Worm (Caenorhabditis elegans) whole organism, young adult: ENCODE measurements around the gene anmt-2.

Experiments
- B0019.2 ChIP-seq: fragments of 200-800 bp; sonication (Bioruptor generic); conservative IDR thresholded peaks from 2 replicates; pipeline ENCODE4 v1.3.6; 2022; ENCODE audit warnings: missing genetic modification reagents, missing genetic modification characterization, missing compliant biosample characterization
- B0336.3 ChIP-seq: fragments of 200-800 bp; sonication (Bioruptor generic); IDR thresholded peaks from 2 replicates; pipeline ENCODE4 v1.3.6; 2022; ENCODE audit warnings: missing genetic modification characterization, missing compliant biosample characterization
- D2030.7 ChIP-seq: fragments of 200-800 bp; sonication (Bioruptor generic); IDR thresholded peaks from 2 replicates; pipeline ENCODE4 v1.3.6; 2022; ENCODE audit warnings: missing genetic modification reagents, missing genetic modification characterization, missing compliant biosample characterization
- F22D6.2 ChIP-seq: sonication (generic microtip); optimal IDR thresholded peaks from 2 replicates; lab custom pipeline; 2016; ENCODE audit warnings: mild to moderate bottlenecking, missing genetic modification characterization, missing compliant biosample characterization
- F33H1.4 ChIP-seq: fragments of 200-800 bp; sonication (Bioruptor generic); IDR thresholded peaks from 2 replicates; pipeline ENCODE4 v1.3.6; 2022; ENCODE audit warnings: missing genetic modification reagents, missing genetic modification characterization, missing compliant biosample characterization
- Y79H2A.3 ChIP-seq: fragments of 200-800 bp; sonication (Bioruptor generic); conservative IDR thresholded peaks from 2 replicates; pipeline ENCODE4 v1.3.6; 2022; ENCODE audit warnings: missing genetic modification reagents, missing genetic modification characterization, missing compliant biosample characterization
- akir-1 ChIP-seq: fragments of 200-800 bp; sonication (Bioruptor generic); optimal IDR thresholded peaks from 2 replicates; lab custom pipeline; 2018; ENCODE audit warnings: mild to moderate bottlenecking, missing genetic modification characterization, moderate library complexity, missing compliant biosample characterization
- ama-1 ChIP-seq, 3 experiments: fragments of 150-350 bp in 1 of 3; sonication (generic microtip) in 2 of 3; optimal IDR thresholded peaks; 2 replicates each; lab custom pipeline; 2014 to 2018; ENCODE audit warnings: missing biosample characterization in 2 of 3, missing genetic modification characterization in 2 of 3, missing genetic modification reagents in 2 of 3
- aptf-2 ChIP-seq: fragments of 200-800 bp; sonication (Bioruptor generic); conservative IDR thresholded peaks from 2 replicates; pipeline ENCODE4 v1.3.6; 2022; ENCODE audit warnings: missing genetic modification reagents, missing genetic modification characterization, missing compliant biosample characterization
- atf-7 ChIP-seq: sonication (generic microtip); optimal IDR thresholded peaks from 2 replicates; lab custom pipeline; 2017; ENCODE audit warnings: mild to moderate bottlenecking, missing genetic modification characterization, missing compliant biosample characterization
- bed-1 ChIP-seq: fragments of 200-800 bp; sonication (Bioruptor generic); IDR thresholded peaks from 2 replicates; pipeline ENCODE4 v1.3.6; 2022; ENCODE audit warnings: missing genetic modification reagents, missing genetic modification characterization, missing compliant biosample characterization
- cebp-1 ChIP-seq, 2 experiments: fragments of 200-800 bp in 1 of 2; sonication (Bioruptor generic) in 1 of 2; sonication (generic microtip) in 1 of 2; IDR thresholded peaks in 1 of 2; optimal IDR thresholded peaks in 1 of 2; 2 replicates each; pipeline versions ENCODE4 v1.3.6 to Lab custom; 2017 to 2022; ENCODE audit warnings: missing compliant biosample characterization in 2 of 2, missing genetic modification characterization in 2 of 2, mild to moderate bottlenecking in 1 of 2, missing genetic modification reagents in 1 of 2, moderate library complexity in 1 of 2
- ceh-27 ChIP-seq: fragments of 200-800 bp; sonication (Bioruptor generic); optimal IDR thresholded peaks from 2 replicates; lab custom pipeline; 2018; ENCODE audit warnings: mild to moderate bottlenecking, missing genetic modification characterization, moderate library complexity, missing compliant biosample characterization
- ceh-40 ChIP-seq: fragments of 200-800 bp; sonication (Bioruptor generic); IDR thresholded peaks from 2 replicates; pipeline ENCODE4 v1.3.6; 2022; ENCODE audit warnings: missing genetic modification characterization, missing compliant biosample characterization
- ceh-58 ChIP-seq: fragments of 200-800 bp; sonication (Bioruptor generic); IDR thresholded peaks from 2 replicates; pipeline ENCODE4 v1.3.6; 2022; ENCODE audit warnings: missing genetic modification characterization, missing compliant biosample characterization
- chd-7 ChIP-seq: sonication (generic microtip); optimal IDR thresholded peaks from 2 replicates; lab custom pipeline; 2016; ENCODE audit warnings: mild to moderate bottlenecking, missing genetic modification characterization, moderate library complexity, missing compliant biosample characterization
- die-1 ChIP-seq: sonication (generic microtip); optimal IDR thresholded peaks from 2 replicates; lab custom pipeline; 2016; ENCODE audit warnings: missing genotype, mild to moderate bottlenecking, missing genetic modification characterization, missing compliant biosample characterization
- egl-18 ChIP-seq: fragments of 200-800 bp; sonication (Bioruptor generic); IDR thresholded peaks from 2 replicates; pipeline ENCODE4 v1.3.6; 2022; ENCODE audit warnings: missing genetic modification reagents, missing genetic modification characterization, missing compliant biosample characterization
- egl-44 ChIP-seq: fragments of 200-800 bp; sonication (Bioruptor generic); IDR thresholded peaks from 2 replicates; pipeline ENCODE4 v1.3.6; 2022; ENCODE audit warnings: missing genetic modification reagents, missing genetic modification characterization, missing compliant biosample characterization
- egrh-3 ChIP-seq: fragments of 200-800 bp; sonication (Bioruptor generic); IDR thresholded peaks from 2 replicates; pipeline ENCODE4 v1.3.6; 2022; ENCODE audit warnings: missing genetic modification reagents, missing genetic modification characterization, missing compliant biosample characterization
- fkh-3 ChIP-seq: sonication (generic microtip); optimal IDR thresholded peaks from 2 replicates; lab custom pipeline; 2016; ENCODE audit warnings: mild to moderate bottlenecking, missing genetic modification characterization, missing compliant biosample characterization
- him-1 ChIP-seq: sonication (generic microtip); optimal IDR thresholded peaks from 2 replicates; lab custom pipeline; 2016; ENCODE audit warnings: missing genotype, missing genetic modification reagents, missing genetic modification characterization, missing compliant biosample characterization
- lir-1 ChIP-seq: fragments of 200-800 bp; sonication (Bioruptor generic); conservative IDR thresholded peaks from 2 replicates; pipeline ENCODE4 v1.3.6; 2022; ENCODE audit warnings: missing genetic modification reagents, missing genetic modification characterization, missing compliant biosample characterization
- madf-6 ChIP-seq: fragments of 200-800 bp; sonication (Bioruptor generic); IDR thresholded peaks from 2 replicates; pipeline ENCODE4 v1.3.6; 2022; ENCODE audit warnings: missing genetic modification reagents, missing genetic modification characterization, missing compliant biosample characterization
- mcd-1 ChIP-seq: fragments of 200-800 bp; sonication (Bioruptor generic); IDR thresholded peaks from 2 replicates; pipeline ENCODE4 v1.3.6; 2022; ENCODE audit warnings: missing genetic modification reagents, missing genetic modification characterization, missing compliant biosample characterization
- mel-28 ChIP-seq: sonication (generic microtip); optimal IDR thresholded peaks from 2 replicates; lab custom pipeline; 2016; ENCODE audit warnings: borderline replicate concordance, mild to moderate bottlenecking, missing genetic modification characterization, missing compliant biosample characterization
- nfya-2 ChIP-seq: fragments of 200-800 bp; sonication (Bioruptor generic); IDR thresholded peaks from 2 replicates; pipeline ENCODE4 v1.3.6; 2022; ENCODE audit warnings: missing genetic modification reagents, missing genetic modification characterization, missing compliant biosample characterization
- nhr-27 ChIP-seq: fragments of 200-800 bp; sonication (Bioruptor generic); optimal IDR thresholded peaks from 2 replicates; lab custom pipeline; 2018; ENCODE audit warnings: mild to moderate bottlenecking, missing genetic modification characterization, moderate library complexity, missing compliant biosample characterization
- pha-4 ChIP-seq: fragments of 150-350 bp; sonication (generic microtip); optimal IDR thresholded peaks from 2 replicates; lab custom pipeline; 2014; ENCODE audit warnings: missing biosample characterization, missing genetic modification reagents, missing genetic modification characterization
- repo-1 ChIP-seq: sonication (generic microtip); optimal IDR thresholded peaks from 2 replicates; lab custom pipeline; 2017; ENCODE audit warnings: mild to moderate bottlenecking, missing genetic modification characterization, missing compliant biosample characterization
- sdz-38 ChIP-seq: sonication (generic microtip); optimal IDR thresholded peaks from 2 replicates; lab custom pipeline; 2016; ENCODE audit warnings: missing genotype, missing genetic modification characterization, missing compliant biosample characterization
- snpc-1.3 ChIP-seq: sonication (generic microtip); optimal IDR thresholded peaks from 2 replicates; lab custom pipeline; 2017; ENCODE audit warnings: missing genetic modification characterization, mild to moderate bottlenecking, missing compliant biosample characterization, antibody characterized with exemption, moderate library complexity, missing genotype, missing genetic modification reagents; ENCODE audit not compliant: insufficient read depth
- snpc-4 ChIP-seq, 5 experiments: fragments of 150-350 bp in 1 of 5; sonication (generic microtip) in 4 of 5; optimal IDR thresholded peaks; 2 replicates each; lab custom pipeline; 2014 to 2018; ENCODE audit warnings: missing genetic modification characterization in 5 of 5, missing biosample characterization in 3 of 5, antibody characterized with exemption in 2 of 5, mild to moderate bottlenecking in 2 of 5, missing compliant biosample characterization in 2 of 5, missing genotype in 2 of 5, moderate library complexity in 2 of 5, missing genetic modification reagents in 1 of 5
- somi-1 ChIP-seq: fragments of 200-800 bp; sonication (Bioruptor generic); optimal IDR thresholded peaks from 2 replicates; lab custom pipeline; 2018; ENCODE audit warnings: mild to moderate bottlenecking, missing genetic modification characterization, missing compliant biosample characterization
- zfh-2 ChIP-seq: fragments of 200-800 bp; sonication (Bioruptor generic); conservative IDR thresholded peaks from 2 replicates; pipeline ENCODE4 v1.3.6; 2022; ENCODE audit warnings: missing genetic modification reagents, missing genetic modification characterization, missing compliant biosample characterization

anmt-2 gene

DNA sequence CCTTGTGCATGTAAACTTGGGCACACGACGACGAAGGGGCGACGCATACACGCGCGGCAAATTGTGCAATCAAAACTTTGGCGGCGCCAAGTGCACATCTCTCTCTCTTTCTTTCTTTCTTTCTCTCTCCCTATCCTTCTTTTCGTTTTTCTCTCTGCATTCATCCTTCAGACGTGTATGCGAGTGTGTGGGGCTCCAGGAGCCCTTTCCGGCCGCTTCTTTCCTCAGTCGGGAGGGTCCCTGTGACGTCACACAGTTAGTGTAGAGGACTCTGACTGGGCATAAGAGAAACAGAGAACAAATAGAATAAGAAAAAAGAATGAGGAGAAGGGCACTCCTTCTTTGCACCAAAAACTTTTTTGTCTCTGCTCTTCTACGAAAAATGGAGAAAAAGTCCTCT, 20.1 kb downstream of the anmt-2 start (continued):
- TF ChIP-seq cebp-1 (GFP tag; IDR thresholded peaks at IDR 0.05; lab: Robert Waterston, UW) (no peak), cebp-1 (tag; optimal IDR thresholded peaks at IDR 0.05; lab: Kevin White, UChicago) (peak; percentile 48), Y79H2A.3 (GFP tag; lab: Robert Waterston, UW) (no peak), nfya-2 (GFP tag; lab: Robert Waterston, UW) (no peak), ceh-58 (GFP tag; lab: Robert Waterston, UW) (no peak), somi-1 (GFP tag; lab: Kevin White, UChicago) (peak; percentile 74), nhr-27 (no peak), F33H1.4 (GFP tag; lab: Robert Waterston, UW) (no peak), pha-4 (tag; lab: Kevin White, UChicago) (no peak), mel-28 (no peak), akir-1 (no peak), ceh-40 (no peak), ama-1 (optimal IDR thresholded peaks at IDR 0.05; lab: Kevin White, UChicago) (no peak), ama-1 (GFP tag; optimal IDR thresholded peaks at IDR 0.05; lab: Kevin White, UChicago) (no peak), B0019.2 (no peak), repo-1 (tag; lab: Kevin White, UChicago) (no peak), D2030.7 (no peak), sdz-38 (tag; lab: Kevin White, UChicago) (no peak), chd-7 (tag; lab: Kevin White, UChicago) (peak; percentile 69), fkh-3 (tag; lab: Kevin White, UChicago) (no peak), mcd-1 (peak; percentile 17; the same call in 1 of the 2 replicates), egl-18 (no peak), bed-1 (GFP tag; lab: Robert Waterston, UW) (0 out of 2 replicates have a peak, but pooled peaks have one; percentile 27), ceh-27 (GFP tag; lab: Kevin White, UChicago) (peak; percentile 52), F22D6.2 (no peak), atf-7 (tag; lab: Kevin White, UChicago) (peak; percentile 36), lir-1 (GFP tag; lab: Robert Waterston, UW) (no peak), aptf-2 (GFP tag; lab: Robert Waterston, UW) (no peak)

DNA sequence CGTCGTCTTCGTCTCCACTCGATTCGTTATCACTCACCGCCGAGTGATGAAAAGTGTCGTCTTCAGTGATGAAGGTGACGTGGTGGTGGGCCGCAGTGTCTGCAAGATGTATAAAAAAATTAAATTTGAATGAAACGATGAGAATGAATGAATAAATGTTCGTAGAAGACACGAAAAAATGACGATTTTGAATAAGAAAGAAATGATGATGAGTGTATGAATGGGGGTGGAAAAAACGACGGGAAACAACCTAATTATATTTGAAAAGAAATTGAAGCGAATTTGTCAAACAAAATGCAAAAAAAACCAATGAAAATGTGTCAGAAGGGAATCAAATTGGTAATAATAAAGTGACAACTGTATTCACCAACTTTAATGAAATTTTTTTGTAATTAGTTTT, 21.4 kb downstream of the anmt-2 start, which contains the start of gene mvk-1:
TSS of gene mvk-1 (minus strand) at position 101 of the 400 bp plus-strand sequence.
- TF ChIP-seq zfh-2 (GFP tag; lab: Robert Waterston, UW), result no peak

DNA sequence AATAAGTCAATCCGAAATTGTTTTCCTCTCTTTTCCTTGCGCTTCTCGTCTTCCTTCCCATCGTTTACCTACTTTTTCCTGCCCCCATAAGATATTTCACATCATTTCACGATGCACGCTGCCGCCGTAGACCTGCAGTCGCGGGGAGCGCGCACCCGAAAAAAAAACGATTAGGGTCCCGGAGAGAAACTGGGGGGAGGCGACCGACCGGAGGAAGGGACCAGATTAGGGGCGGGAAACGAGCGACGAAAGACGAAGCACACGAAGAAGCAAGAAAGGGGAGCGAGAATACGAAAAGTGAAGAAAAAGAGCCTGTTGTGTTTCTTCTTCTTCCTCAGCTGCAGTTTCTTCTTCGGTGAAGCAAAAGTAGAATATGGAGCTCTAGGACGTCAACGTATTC, 22.3 kb downstream of the anmt-2 start:
- peak; percentile 4 for TF ChIP-seq die-1
- no peak for TF ChIP-seq B0336.3
- peak; percentile 49; the same call in 1 of the 2 replicates for TF ChIP-seq egrh-3 (GFP tag; lab: Robert Waterston, UW)
- TF ChIP-seq mcd-1, result 0 out of 2 replicates have a peak, but pooled peaks have one; percentile 28
- TF ChIP-seq madf-6 (GFP tag; lab: Robert Waterston, UW), result no peak
- no peak for TF ChIP-seq him-1 (tag; lab: Kevin White, UChicago)
- TF ChIP-seq D2030.7, result no peak
- peak; percentile 1 for TF ChIP-seq chd-7 (tag; lab: Kevin White, UChicago)
- TF ChIP-seq zfh-2 (GFP tag; lab: Robert Waterston, UW), result peak; percentile 96
- TF ChIP-seq ceh-27 (GFP tag; lab: Kevin White, UChicago), result no peak
- no peak for TF ChIP-seq egl-44
- no peak for TF ChIP-seq lir-1 (GFP tag; lab: Robert Waterston, UW)
- TF ChIP-seq somi-1 (GFP tag; lab: Kevin White, UChicago), result peak; percentile 15
- TF ChIP-seq snpc-1.3 (tag; lab: Kevin White, UChicago), result no peak
- TF ChIP-seq snpc-4 (GFP tag; optimal IDR thresholded peaks at IDR 0.05; lab: Kevin White, UChicago), result no peak
- TF ChIP-seq snpc-4 (tag; optimal IDR thresholded peaks at IDR 0.05; lab: Kevin White, UChicago), result peak in 1 of 4 experiments; percentile 28
- no peak for TF ChIP-seq cebp-1 (GFP tag; IDR thresholded peaks at IDR 0.05; lab: Robert Waterston, UW)
- TF ChIP-seq cebp-1 (tag; optimal IDR thresholded peaks at IDR 0.05; lab: Kevin White, UChicago), result peak; percentile 17
- no peak for TF ChIP-seq nfya-2 (GFP tag; lab: Robert Waterston, UW)
